Fruit fly (Drosophila melanogaster) whole organism, wandering third instar larva: ENCODE data around the gene CG10602.

Source experiments
- Abd-B ChIP-seq: fragments of >200 bp; optimal IDR thresholded peaks from 2 replicates; lab custom pipeline; 2017; ENCODE audit warnings: missing biosample characterization, missing genetic modification characterization
- CG9705 ChIP-seq: fragments of 200-800 bp; sonication (Bioruptor generic); optimal IDR thresholded peaks from 2 replicates; lab custom pipeline; 2018; ENCODE audit warnings: missing biosample characterization, mild to moderate bottlenecking, missing genetic modification characterization
- CrebA ChIP-seq: fragments of 200-800 bp; sonication (Bioruptor generic); optimal IDR thresholded peaks from 2 replicates; lab custom pipeline; 2016; ENCODE audit warnings: missing biosample characterization, mild to moderate bottlenecking, missing genetic modification characterization, borderline replicate concordance
- Dfd ChIP-seq: fragments of >200 bp; optimal IDR thresholded peaks from 2 replicates; lab custom pipeline; 2017; ENCODE audit warnings: missing biosample characterization, missing genetic modification characterization
- Dif ChIP-seq: fragments of 200-275, 200-300 bp; sonication (Bioruptor generic); optimal IDR thresholded peaks from 2 replicates; lab custom pipeline; 2018; ENCODE audit warnings: missing biosample characterization, missing genetic modification characterization; ENCODE audit not compliant: partially characterized antibody
- Hnf4 ChIP-seq: fragments of 200-800 bp; sonication (Bioruptor generic); optimal IDR thresholded peaks from 2 replicates; lab custom pipeline; 2016; ENCODE audit warnings: missing biosample characterization, mild to moderate bottlenecking, missing genetic modification characterization
- Hr78 ChIP-seq: fragments of >200 bp; optimal IDR thresholded peaks from 2 replicates; lab custom pipeline; 2017; ENCODE audit warnings: missing biosample characterization, missing genetic modification characterization
- Hr83 ChIP-seq: fragments of 200-300 bp; sonication (Bioruptor generic); optimal IDR thresholded peaks from 2 replicates; lab custom pipeline; 2016; ENCODE audit warnings: missing biosample characterization, mild to moderate bottlenecking, missing genetic modification characterization, moderate library complexity; ENCODE audit not compliant: poor library complexity, severe bottlenecking
- Jra ChIP-seq: sonication (Bioruptor generic); optimal IDR thresholded peaks from 2 replicates; lab custom pipeline; 2016; ENCODE audit warnings: missing biosample characterization, missing genetic modification characterization
- Mio ChIP-seq: sonication (Bioruptor generic); optimal IDR thresholded peaks from 2 replicates; lab custom pipeline; 2016; ENCODE audit warnings: missing biosample characterization, missing genetic modification characterization
- N ChIP-seq: fragments of >200 bp; optimal IDR thresholded peaks from 2 replicates; lab custom pipeline; 2018; ENCODE audit warnings: missing biosample characterization, missing external identifiers, missing genetic modification characterization
- OdsH ChIP-seq: fragments of 200-800 bp; sonication (Bioruptor generic); optimal IDR thresholded peaks from 2 replicates; lab custom pipeline; 2016; ENCODE audit warnings: missing biosample characterization, mild to moderate bottlenecking, missing genetic modification characterization
- Rel ChIP-seq, 2 experiments: fragments of 200-800 bp; sonication (Bioruptor generic) in 1 of 2; optimal IDR thresholded peaks; 2 replicates in 1 of 2; 3 replicates in 1 of 2; lab custom pipeline; 2016 to 2019; ENCODE audit warnings: mild to moderate bottlenecking in 2 of 2, missing biosample characterization in 2 of 2, missing genetic modification characterization in 2 of 2, moderate library complexity in 1 of 2
- Sp1 ChIP-seq: fragments of 200-800 bp; sonication (Bioruptor generic); optimal IDR thresholded peaks from 3 replicates; lab custom pipeline; 2019; ENCODE audit warnings: missing biosample characterization, mild to moderate bottlenecking, missing genetic modification characterization, moderate library complexity
- Vsx2 ChIP-seq: fragments of 200-300, 225-300 bp; sonication (Bioruptor generic); optimal IDR thresholded peaks from 2 replicates; lab custom pipeline; 2018; ENCODE audit warnings: missing biosample characterization, missing genetic modification characterization; ENCODE audit not compliant: partially characterized antibody
- br ChIP-seq: fragments of 200-800 bp; sonication (Bioruptor generic); optimal IDR thresholded peaks from 2 replicates; lab custom pipeline; 2016; ENCODE audit warnings: missing biosample characterization, missing genetic modification characterization
- brk ChIP-seq: fragments of 200-800 bp; sonication (Bioruptor generic); optimal IDR thresholded peaks from 2 replicates; lab custom pipeline; 2016; ENCODE audit warnings: missing biosample characterization, mild to moderate bottlenecking, missing genetic modification characterization
- dl ChIP-seq, 2 experiments: fragments of 175-275, 200-275 bp in 1 of 2; fragments of 200-275 bp in 1 of 2; sonication (Bioruptor generic); optimal IDR thresholded peaks; lab custom pipeline; 2018; ENCODE audit warnings: mild to moderate bottlenecking in 2 of 2, missing biosample characterization in 2 of 2, missing genetic modification characterization in 2 of 2, moderate library complexity in 2 of 2; ENCODE audit not compliant: partially characterized antibody in 2 of 2, insufficient read depth in 1 of 2
- dmrt93B ChIP-seq: fragments of 200-800 bp; sonication (Bioruptor generic); optimal IDR thresholded peaks from 2 replicates; lab custom pipeline; 2018; ENCODE audit warnings: missing biosample characterization, mild to moderate bottlenecking, missing genetic modification characterization
- dsf ChIP-seq: sonication (Bioruptor generic); optimal IDR thresholded peaks from 2 replicates; lab custom pipeline; 2016; ENCODE audit warnings: missing biosample characterization, missing genetic modification characterization, borderline replicate concordance
- ey ChIP-seq: fragments of 200-800 bp; sonication (Bioruptor generic); optimal IDR thresholded peaks from 2 replicates; lab custom pipeline; 2016; ENCODE audit warnings: missing biosample characterization, missing genetic modification characterization
- foxo ChIP-seq, 2 experiments: fragments of 200-800 bp; sonication (Bioruptor generic); optimal IDR thresholded peaks; 2 replicates in 1 of 2; 3 replicates in 1 of 2; lab custom pipeline; 2016 to 2017; ENCODE audit warnings: missing biosample characterization in 2 of 2, missing genetic modification characterization in 2 of 2
- fru ChIP-seq: fragments of 200-800 bp; sonication (Bioruptor generic); optimal IDR thresholded peaks from 3 replicates; lab custom pipeline; 2016; ENCODE audit warnings: missing biosample characterization, mild to moderate bottlenecking, missing genetic modification characterization
- h ChIP-seq: fragments of 200-800 bp; sonication (Bioruptor generic); optimal IDR thresholded peaks from 3 replicates; lab custom pipeline; 2016; ENCODE audit warnings: missing biosample characterization, mild to moderate bottlenecking, missing genetic modification characterization
- jim ChIP-seq: fragments of 175-275, 200-325 bp; sonication (Bioruptor generic); optimal IDR thresholded peaks from 2 replicates; lab custom pipeline; 2016; ENCODE audit warnings: missing biosample characterization, mild to moderate bottlenecking, missing genetic modification characterization
- psq ChIP-seq: fragments of 200-800 bp; sonication (Bioruptor generic); optimal IDR thresholded peaks from 3 replicates; lab custom pipeline; 2017; ENCODE audit warnings: missing biosample characterization, mild to moderate bottlenecking, missing genetic modification characterization, moderate library complexity
- rgr ChIP-seq: fragments of 200-800 bp; sonication (Bioruptor generic); optimal IDR thresholded peaks from 3 replicates; lab custom pipeline; 2016; ENCODE audit warnings: missing biosample characterization, mild to moderate bottlenecking, missing genetic modification characterization
- sage ChIP-seq: fragments of 200-800 bp; sonication (Bioruptor generic); optimal IDR thresholded peaks from 2 replicates; lab custom pipeline; 2016; ENCODE audit warnings: missing biosample characterization, mild to moderate bottlenecking, missing genetic modification characterization
- tai ChIP-seq: sonication (Bioruptor generic); optimal IDR thresholded peaks from 2 replicates; lab custom pipeline; 2016; ENCODE audit warnings: missing biosample characterization, missing genetic modification characterization
- usp ChIP-seq: fragments of >200 bp; optimal IDR thresholded peaks from 2 replicates; lab custom pipeline; 2017; ENCODE audit warnings: missing biosample characterization, missing genetic modification characterization
- woc ChIP-seq: sonication (Bioruptor generic); optimal IDR thresholded peaks from 2 replicates; lab custom pipeline; 2016; ENCODE audit warnings: missing biosample characterization, mild to moderate bottlenecking, missing genetic modification characterization

The CG10602 gene

dm6 chr2L:18857635-18858059 lies 1.4 kb downstream of the CG10602 start (continued):
- no peak for TF ChIP-seq Dif (GFP tag; lab: Kevin White, UChicago)
- peak; percentile 98 for TF ChIP-seq br (GFP tag; lab: Kevin White, UChicago)
- peak; percentile 96 for TF ChIP-seq Sp1
- peak; percentile 98 for TF ChIP-seq h (GFP tag; lab: Kevin White, UChicago)
- peak; percentile 49 for TF ChIP-seq Dfd (GFP tag; lab: Kevin White, UChicago)
- TF ChIP-seq, all 38 proteins: peak for 26

dm6 chr2L:18852249-18852648 lies 6.8 kb downstream of the CG10602 start:
- no peak for TF ChIP-seq jim (GFP tag; lab: Kevin White, UChicago)
- TF ChIP-seq dsf: no peak
- no peak for TF ChIP-seq Sp1
- TF ChIP-seq Hnf4 (GFP tag; lab: Kevin White, UChicago): no peak
- no peak for TF ChIP-seq fru (GFP tag; lab: Kevin White, UChicago)
- TF ChIP-seq CrebA (GFP tag; lab: Kevin White, UChicago): no peak
- TF ChIP-seq rgr: no peak
- TF ChIP-seq N: no peak
- no peak for TF ChIP-seq dl (GFP tag; optimal IDR thresholded peaks at IDR 0.05; lab: Kevin White, UChicago; ENCODE audit: insufficient read depth in 1 of 2, partially characterized antibody in 2 of 2)
- TF ChIP-seq CG9705: no peak
- TF ChIP-seq, all 38 proteins: peak for 0

dm6 chr2L:18846843-18847242 lies 12.2 kb downstream of the CG10602 start:
- TF ChIP-seq usp (GFP tag; lab: Kevin White, UChicago): no peak
- no peak for TF ChIP-seq h (GFP tag; lab: Kevin White, UChicago)
- no peak for TF ChIP-seq dsf
- TF ChIP-seq CG9705: no peak
- TF ChIP-seq foxo (GFP tag; optimal IDR thresholded peaks at IDR 0.05; lab: Kevin White, UChicago): no peak
- no peak for TF ChIP-seq br (GFP tag; lab: Kevin White, UChicago)
- TF ChIP-seq Hr83 (GFP tag; lab: Kevin White, UChicago): no peak
- no peak for TF ChIP-seq OdsH (GFP tag; lab: Kevin White, UChicago)
- TF ChIP-seq Sp1: no peak
- no peak for TF ChIP-seq Vsx2 (GFP tag; lab: Kevin White, UChicago)
- TF ChIP-seq N: no peak
- TF ChIP-seq, all 38 proteins: peak for 0

- TF ChIP-seq Jra (GFP tag; lab: Kevin White, UChicago) (no peak), foxo (GFP tag; optimal IDR thresholded peaks at IDR 0.05; lab: Kevin White, UChicago) (no peak), ey (GFP tag; lab: Kevin White, UChicago) (no peak), dl (GFP tag; optimal IDR thresholded peaks at IDR 0.05; lab: Kevin White, UChicago; ENCODE audit: insufficient read depth in 1 of 2, partially characterized antibody in 2 of 2) (no peak), usp (GFP tag; lab: Kevin White, UChicago) (no peak), Sp1 (no peak), tai (GFP tag; lab: Kevin White, UChicago) (no peak), sage (no peak), Hr78 (GFP tag; lab: Kevin White, UChicago) (no peak), OdsH (GFP tag; lab: Kevin White, UChicago) (no peak)
Measured at dm6 chr2L:18846175-18846574, 12.9 kb downstream of the CG10602 start.

- TF ChIP-seq Vsx2 (GFP tag; lab: Kevin White, UChicago): peak; percentile 62
- TF ChIP-seq Dif (GFP tag; lab: Kevin White, UChicago): peak; percentile 87
- TF ChIP-seq Jra (GFP tag; lab: Kevin White, UChicago): no peak
- TF ChIP-seq CG9705: no peak
- TF ChIP-seq Rel (GFP tag; optimal IDR thresholded peaks at IDR 0.05; lab: Kevin White, UChicago): no peak
- no peak for TF ChIP-seq Rel (tag; optimal IDR thresholded peaks at IDR 0.05; lab: Kevin White, UChicago)
- no peak for TF ChIP-seq brk (GFP tag; lab: Kevin White, UChicago)
- TF ChIP-seq sage: no peak
- no peak for TF ChIP-seq Abd-B
- no peak for TF ChIP-seq psq (GFP tag; lab: Kevin White, UChicago)
- no peak for TF ChIP-seq Hr78 (GFP tag; lab: Kevin White, UChicago)
- no peak for TF ChIP-seq N
- no peak for TF ChIP-seq br (GFP tag; lab: Kevin White, UChicago)
- TF ChIP-seq jim (GFP tag; lab: Kevin White, UChicago): no peak
- TF ChIP-seq dl (GFP tag; optimal IDR thresholded peaks at IDR 0.05; lab: Kevin White, UChicago; ENCODE audit: insufficient read depth in 1 of 2, partially characterized antibody in 2 of 2): peak; percentile 5 to 77
- no peak for TF ChIP-seq h (GFP tag; lab: Kevin White, UChicago)
- TF ChIP-seq Mio (GFP tag; lab: Kevin White, UChicago): no peak
- TF ChIP-seq dmrt93B (GFP tag; lab: Kevin White, UChicago): no peak
- TF ChIP-seq woc (GFP tag; lab: Kevin White, UChicago): no peak
- no peak for TF ChIP-seq foxo (GFP tag; optimal IDR thresholded peaks at IDR 0.05; lab: Kevin White, UChicago)
Measured at dm6 chr2L:18844917-18845509, 14.0 kb downstream of the CG10602 start, which contains the start of gene CG17321. Gene CG17321 (plus strand): TSS chr2L:18845184.
